Worm (Caenorhabditis elegans) whole organism, L4 larva: ENCODE results near the gene F28G4.4.

Experiments used
- nhr-11 ChIP-seq: fragments of 150-350 bp; optimal IDR thresholded peaks from 2 replicates; lab custom pipeline; 2014; ENCODE audit warnings: missing biosample characterization, missing genetic modification characterization
- nhr-6 ChIP-seq: fragments of 150-350 bp; optimal IDR thresholded peaks from 2 replicates; lab custom pipeline; 2014; ENCODE audit warnings: missing biosample characterization, missing genetic modification characterization
- skn-1 ChIP-seq: fragments of 150-350 bp; optimal IDR thresholded peaks from 2 replicates; lab custom pipeline; 2014; ENCODE audit warnings: missing biosample characterization, missing genetic modification characterization
- unc-39 ChIP-seq: sonication (generic microtip); optimal IDR thresholded peaks from 2 replicates; lab custom pipeline; 2017; ENCODE audit warnings: missing biosample characterization, missing genetic modification characterization
- zag-1 ChIP-seq: fragments of 150-350 bp; optimal IDR thresholded peaks from 2 replicates; lab custom pipeline; 2014; ENCODE audit warnings: missing biosample characterization, missing genetic modification characterization
- ztf-7 ChIP-seq: fragments of 150-350 bp; optimal IDR thresholded peaks from 2 replicates; lab custom pipeline; 2014; ENCODE audit warnings: missing biosample characterization, missing genetic modification characterization

ce11 chrV:16315004-16315403, 29.3 kb upstream of the F28G4.4 start, which contains the start of gene str-214:
- TF ChIP-seq unc-39 (tag; lab: Kevin White, UChicago), result no peak
- no peak for TF ChIP-seq nhr-6 (tag; lab: Kevin White, UChicago)
- TF ChIP-seq nhr-11 (tag; lab: Kevin White, UChicago), result no peak
- no peak for TF ChIP-seq ztf-7 (tag; lab: Kevin White, UChicago)
- no peak for TF ChIP-seq zag-1
- no peak for TF ChIP-seq skn-1 (tag; lab: Kevin White, UChicago)
